Worm (Caenorhabditis elegans) whole organism, early embryonic: ENCODE results near the gene srab-8.

ENCODE experiments used
- B0310.2 ChIP-seq: sonication (generic microtip); optimal IDR thresholded peaks from 2 replicates; lab custom pipeline; 2016; ENCODE audit warnings: mild to moderate bottlenecking, missing genetic modification characterization, missing compliant biosample characterization
- F13C5.2 ChIP-seq: sonication (generic microtip); optimal IDR thresholded peaks from 2 replicates; lab custom pipeline; 2017; ENCODE audit warnings: mild to moderate bottlenecking, missing genetic modification characterization, inconsistent platforms, missing compliant biosample characterization
- aly-1 ChIP-seq: sonication (generic microtip); optimal IDR thresholded peaks from 2 replicates; lab custom pipeline; 2016; ENCODE audit warnings: missing genetic modification characterization, missing compliant biosample characterization
- ama-1 ChIP-seq: fragments of 150-350 bp; optimal IDR thresholded peaks from 2 replicates; lab custom pipeline; 2014
- ceh-13 ChIP-seq: fragments of 200-800 bp; sonication (Bioruptor generic); optimal IDR thresholded peaks from 2 replicates; lab custom pipeline; 2018; ENCODE audit warnings: mild to moderate bottlenecking, missing genetic modification characterization, missing compliant biosample characterization
- ceh-36 ChIP-seq: sonication (generic microtip); optimal IDR thresholded peaks from 2 replicates; lab custom pipeline; 2016; ENCODE audit warnings: missing genetic modification characterization, inconsistent platforms, missing compliant biosample characterization
- ets-7 ChIP-seq: sonication (generic microtip); optimal IDR thresholded peaks from 2 replicates; lab custom pipeline; 2016; ENCODE audit warnings: missing genotype, missing genetic modification characterization, missing compliant biosample characterization
- flt-1 ChIP-seq: fragments of 200-800 bp; sonication (Bioruptor generic); IDR thresholded peaks from 2 replicates; pipeline ENCODE4 v1.3.6; 2022; ENCODE audit warnings: missing genetic modification characterization, missing compliant biosample characterization
- hmbx-1 ChIP-seq: sonication (generic microtip); optimal IDR thresholded peaks from 2 replicates; lab custom pipeline; 2016; ENCODE audit warnings: mild to moderate bottlenecking, missing genetic modification characterization, missing compliant biosample characterization
- hmg-4 ChIP-seq: fragments of 200-800 bp; sonication (Bioruptor generic); optimal IDR thresholded peaks from 2 replicates; lab custom pipeline; 2018; ENCODE audit warnings: mild to moderate bottlenecking, missing genetic modification characterization, missing compliant biosample characterization
- hnd-1 ChIP-seq: sonication (generic microtip); optimal IDR thresholded peaks from 2 replicates; lab custom pipeline; 2016; ENCODE audit warnings: missing genetic modification characterization, missing compliant biosample characterization
- pes-1 ChIP-seq: fragments of 200-800 bp; sonication (Bioruptor generic); IDR thresholded peaks from 2 replicates; pipeline ENCODE4 v1.3.6; 2022; ENCODE audit warnings: missing genetic modification reagents, missing genetic modification characterization, missing compliant biosample characterization
- scrt-1 ChIP-seq: fragments of 200-800 bp; sonication (Bioruptor generic); IDR thresholded peaks from 2 replicates; pipeline ENCODE4 v1.3.6; 2022; ENCODE audit warnings: missing genetic modification characterization, missing compliant biosample characterization
- sea-1 ChIP-seq: fragments of 200-800 bp; sonication (Bioruptor generic); conservative IDR thresholded peaks from 2 replicates; pipeline ENCODE4 v1.3.6; 2022; ENCODE audit warnings: missing genetic modification characterization, missing compliant biosample characterization
- tbx-11 ChIP-seq: fragments of 200-800 bp; sonication (Bioruptor generic); IDR thresholded peaks from 2 replicates; pipeline ENCODE4 v1.3.6; 2022; ENCODE audit warnings: missing genetic modification characterization, missing compliant biosample characterization
- tbx-37 ChIP-seq: fragments of 200-800 bp; sonication (Bioruptor generic); conservative IDR thresholded peaks from 2 replicates; pipeline ENCODE4 v1.3.6; 2022; ENCODE audit warnings: missing genetic modification reagents, missing genetic modification characterization, missing compliant biosample characterization
- tra-4 ChIP-seq: sonication (generic microtip); optimal IDR thresholded peaks from 2 replicates; lab custom pipeline; 2017; ENCODE audit warnings: missing genetic modification characterization, missing compliant biosample characterization

srab-8 gene

DNA sequence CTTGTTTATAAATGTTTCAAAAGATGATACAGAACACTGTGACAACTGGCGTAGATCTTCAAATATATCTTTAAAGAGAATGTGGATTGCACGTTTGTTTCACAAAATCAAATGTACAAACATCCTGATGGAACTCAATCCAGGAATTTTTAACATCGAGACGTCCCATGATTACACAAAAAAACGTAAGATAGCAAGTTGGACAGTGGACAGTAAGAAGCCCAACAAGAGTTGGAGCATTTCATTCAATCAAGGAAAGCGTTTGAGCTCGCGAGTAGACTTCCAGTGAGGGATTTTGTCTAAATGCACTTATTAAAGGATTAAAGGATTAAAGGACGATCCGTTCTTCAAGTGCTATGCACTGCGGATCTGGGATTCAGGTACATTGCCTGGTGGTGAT is 17.0 kb upstream of the srab-8 start, which contains the start of gene C36C5.12:
Gene C36C5.12, minus strand, starts transcription at position 101 of the 400 bp plus-strand sequence.
- TF ChIP-seq tra-4 (tag; lab: Kevin White, UChicago) (no peak), scrt-1 (GFP tag; lab: Robert Waterston, UW) (no peak), flt-1 (GFP tag; lab: Robert Waterston, UW) (no peak), hnd-1 (no peak), ets-7 (tag; lab: Kevin White, UChicago) (no peak), sea-1 (GFP tag; lab: Robert Waterston, UW) (no peak), F13C5.2 (tag; lab: Kevin White, UChicago) (no peak), pes-1 (GFP tag; lab: Robert Waterston, UW) (no peak), tbx-37 (GFP tag; lab: Robert Waterston, UW) (no peak)

- TF ChIP-seq F13C5.2 (tag; lab: Kevin White, UChicago): no peak
- no peak for TF ChIP-seq hmbx-1 (tag; lab: Kevin White, UChicago)
- TF ChIP-seq flt-1 (GFP tag; lab: Robert Waterston, UW): no peak
- no peak for TF ChIP-seq ceh-13 (GFP tag; lab: Kevin White, UChicago)
- TF ChIP-seq hnd-1: no peak
- no peak for TF ChIP-seq scrt-1 (GFP tag; lab: Robert Waterston, UW)
- no peak for TF ChIP-seq tbx-37 (GFP tag; lab: Robert Waterston, UW)
- no peak for TF ChIP-seq B0310.2
- no peak for TF ChIP-seq ama-1 (lab: Kevin White, UChicago)
- no peak for TF ChIP-seq ets-7 (tag; lab: Kevin White, UChicago)
- TF ChIP-seq pes-1 (GFP tag; lab: Robert Waterston, UW): no peak
- no peak for TF ChIP-seq tra-4 (tag; lab: Kevin White, UChicago)
- TF ChIP-seq sea-1 (GFP tag; lab: Robert Waterston, UW): no peak
- no peak for TF ChIP-seq tbx-11 (GFP tag; lab: Robert Waterston, UW)
- TF ChIP-seq ceh-36 (tag; lab: Kevin White, UChicago): no peak
- TF ChIP-seq hmg-4 (GFP tag; lab: Kevin White, UChicago): no peak
Observed at ce11 chrV:3162299-3162698, 14.0 kb upstream of the srab-8 start.

ce11 chrV:3163143-3163542 is 13.1 kb upstream of the srab-8 start:
- TF ChIP-seq F13C5.2 (tag; lab: Kevin White, UChicago): no peak
- TF ChIP-seq scrt-1 (GFP tag; lab: Robert Waterston, UW): no peak
- no peak for TF ChIP-seq tra-4 (tag; lab: Kevin White, UChicago)
- TF ChIP-seq B0310.2: no peak
- TF ChIP-seq ceh-36 (tag; lab: Kevin White, UChicago): no peak
- no peak for TF ChIP-seq ceh-13 (GFP tag; lab: Kevin White, UChicago)
- TF ChIP-seq tbx-37 (GFP tag; lab: Robert Waterston, UW): no peak
- no peak for TF ChIP-seq flt-1 (GFP tag; lab: Robert Waterston, UW)
- TF ChIP-seq hmg-4 (GFP tag; lab: Kevin White, UChicago): no peak
- no peak for TF ChIP-seq hmbx-1 (tag; lab: Kevin White, UChicago)
- no peak for TF ChIP-seq ets-7 (tag; lab: Kevin White, UChicago)
- no peak for TF ChIP-seq ama-1 (lab: Kevin White, UChicago)

DNA sequence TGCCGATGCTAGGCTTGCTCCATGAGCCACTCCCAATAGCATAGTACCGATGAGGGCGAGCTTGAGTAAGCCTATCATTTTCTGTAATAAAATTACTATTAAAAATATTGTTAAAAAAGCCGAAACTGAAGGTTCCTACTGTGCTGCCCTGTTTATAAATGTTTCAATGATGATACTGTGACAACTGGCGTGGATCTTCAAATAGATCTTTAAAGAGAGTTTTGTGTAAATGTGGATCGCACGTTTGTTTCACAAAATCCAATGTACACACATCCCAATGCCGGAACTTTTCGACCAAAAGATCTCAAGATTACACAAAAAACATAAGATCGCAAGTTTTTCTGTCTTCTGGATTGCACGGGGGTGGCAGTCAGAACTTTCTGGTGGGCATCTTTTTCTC is 10.8 kb upstream of the srab-8 start, which contains the start of gene C36C5.14:
Gene C36C5.14, minus strand, starts transcription at position 101 of the 400 bp plus-strand sequence.
- no peak for TF ChIP-seq tbx-37 (GFP tag; lab: Robert Waterston, UW)

DNA sequence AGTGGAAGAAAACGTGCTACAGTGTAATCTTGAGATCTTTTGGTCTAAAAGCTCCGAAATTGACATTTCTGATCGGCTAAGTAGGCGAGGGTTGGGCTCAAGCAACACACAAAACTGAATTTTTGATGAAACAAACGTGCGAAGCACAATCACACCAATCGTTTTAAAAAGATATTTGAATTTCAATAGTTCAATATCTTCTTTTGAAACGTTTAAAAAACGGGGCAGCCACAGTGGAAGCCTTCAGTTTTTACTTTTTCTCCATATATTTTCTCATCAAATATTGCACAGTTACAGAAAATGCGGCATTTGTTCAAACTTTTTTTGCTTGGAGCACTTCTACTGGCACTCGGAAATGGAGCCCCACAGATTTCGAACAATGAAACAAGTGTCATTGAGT is 10.0 kb upstream of the srab-8 start, which contains the start of gene C36C5.4:
Gene C36C5.4, plus strand, starts transcription at position 301 of the 400 bp plus-strand sequence.
- TF ChIP-seq B0310.2 (no peak), pes-1 (GFP tag; lab: Robert Waterston, UW) (no peak), tbx-37 (GFP tag; lab: Robert Waterston, UW) (no peak), hnd-1 (no peak)

- TF ChIP-seq tbx-37 (GFP tag; lab: Robert Waterston, UW): no peak
- no peak for TF ChIP-seq ets-7 (tag; lab: Kevin White, UChicago)
- no peak for TF ChIP-seq hmg-4 (GFP tag; lab: Kevin White, UChicago)
- TF ChIP-seq hmbx-1 (tag; lab: Kevin White, UChicago): no peak
- no peak for TF ChIP-seq hnd-1
- no peak for TF ChIP-seq tbx-11 (GFP tag; lab: Robert Waterston, UW)
Observed at ce11 chrV:3168650-3169049, 7.6 kb upstream of the srab-8 start, which contains the start of gene C36C5.15. C36C5.15 (minus strand) TSS chrV:3168750.

ce11 chrV:3169838-3170237 is 6.4 kb upstream of the srab-8 start, which contains the start of gene srbc-6:
srbc-6 (plus strand) TSS chrV:3170138.
- TF ChIP-seq hmg-4 (GFP tag; lab: Kevin White, UChicago) (no peak), pes-1 (GFP tag; lab: Robert Waterston, UW) (no peak), aly-1 (tag; lab: Kevin White, UChicago) (no peak), tbx-37 (GFP tag; lab: Robert Waterston, UW) (no peak), tbx-11 (GFP tag; lab: Robert Waterston, UW) (no peak), flt-1 (GFP tag; lab: Robert Waterston, UW) (no peak), ceh-36 (tag; lab: Kevin White, UChicago) (no peak), B0310.2 (no peak), F13C5.2 (tag; lab: Kevin White, UChicago) (no peak), hnd-1 (no peak), sea-1 (GFP tag; lab: Robert Waterston, UW) (no peak), ets-7 (tag; lab: Kevin White, UChicago) (no peak), scrt-1 (GFP tag; lab: Robert Waterston, UW) (no peak), ceh-13 (GFP tag; lab: Kevin White, UChicago) (no peak), tra-4 (tag; lab: Kevin White, UChicago) (no peak), hmbx-1 (tag; lab: Kevin White, UChicago) (no peak)
